Worm (Caenorhabditis elegans): ENCODE measurements around the gene F22H10.6.

F22H10.6 gene

DNA sequence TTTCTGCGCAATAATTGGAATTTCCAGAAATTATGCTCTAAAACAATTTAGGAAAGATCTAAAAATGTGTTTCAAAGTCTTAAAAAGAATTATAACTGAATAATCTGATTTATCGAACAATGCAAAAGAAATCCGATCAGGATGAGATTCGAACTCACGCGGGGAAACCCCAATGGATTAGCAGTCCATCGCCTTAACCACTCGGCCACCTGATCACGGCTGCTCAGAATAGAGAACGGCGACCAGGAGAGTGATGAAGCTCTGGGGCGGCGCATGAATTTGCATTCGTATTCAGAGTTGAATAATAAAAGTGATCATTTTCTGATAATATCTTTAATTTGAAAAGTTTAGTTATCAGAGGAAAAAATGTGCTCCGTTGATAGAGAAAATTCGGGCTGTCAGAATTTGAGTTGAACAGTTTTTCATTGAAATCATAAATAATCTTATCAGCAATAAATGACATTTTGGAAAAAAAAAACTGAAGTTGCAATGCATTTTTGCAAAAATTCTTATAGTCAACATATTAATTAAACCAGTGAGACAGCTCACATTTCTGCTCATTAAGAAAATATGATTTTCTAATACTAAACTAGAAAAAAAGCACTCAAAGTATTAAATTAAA is 1.2 kb downstream of the F22H10.6 start:
- TF ChIP-seq ZK546.5 (tag; optimal IDR thresholded peaks at IDR 0.05) = no peak
- no peak for TF ChIP-seq elt-1 (tag; optimal IDR thresholded peaks at IDR 0.05)
- no peak for TF ChIP-seq ama-1 (optimal IDR thresholded peaks at IDR 0.05)
- no peak for TF ChIP-seq snpc-4 (tag; optimal IDR thresholded peaks at IDR 0.05)
- TF ChIP-seq gmeb-1 (tag; optimal IDR thresholded peaks at IDR 0.05) = no peak
- no peak for TF ChIP-seq F13H6.1 (tag; optimal IDR thresholded peaks at IDR 0.05)
- TF ChIP-seq peb-1 (tag; optimal IDR thresholded peaks at IDR 0.05) = no peak
- TF ChIP-seq ztf-4 (tag; optimal IDR thresholded peaks at IDR 0.05) = no peak
- TF ChIP-seq nhr-129 (tag; optimal IDR thresholded peaks at IDR 0.05) = no peak
- no peak for TF ChIP-seq dmd-4 (tag; optimal IDR thresholded peaks at IDR 0.05)
- TF ChIP-seq lin-11 (tag; optimal IDR thresholded peaks at IDR 0.05) = no peak
- TF ChIP-seq ceh-82 (tag; optimal IDR thresholded peaks at IDR 0.05) = no peak
- no peak for TF ChIP-seq unc-55 (GFP tag; optimal IDR thresholded peaks at IDR 0.05)

DNA sequence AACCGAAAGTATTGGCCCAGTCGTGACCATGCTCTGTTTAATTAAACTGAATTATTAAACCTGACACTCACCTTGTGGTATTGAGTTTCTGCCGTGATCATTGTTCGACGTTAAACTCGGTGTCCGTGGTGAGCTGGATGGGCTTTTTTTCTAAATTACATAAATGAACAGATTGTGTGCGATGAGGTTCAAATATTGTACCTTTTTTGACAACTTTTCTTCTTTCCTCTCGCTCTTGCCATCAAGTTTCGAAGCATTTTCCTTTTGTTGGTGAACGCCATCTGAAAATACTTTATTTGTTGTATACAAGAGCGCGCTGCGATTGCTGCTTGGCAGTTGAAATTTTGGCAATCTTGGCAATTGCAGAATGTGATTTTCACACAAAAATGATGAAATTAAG is 3.2 kb downstream of the F22H10.6 start, which contains the start of gene F22H10.11:
F22H10.11 (minus strand) TSS at position 101 of the 400 bp plus-strand sequence.
- TF ChIP-seq ceh-82 (tag; optimal IDR thresholded peaks at IDR 0.05) (no peak), nhr-10 (tag; optimal IDR thresholded peaks at IDR 0.05) (no peak), sem-4 (tag; optimal IDR thresholded peaks at IDR 0.05) (no peak), lin-11 (tag; optimal IDR thresholded peaks at IDR 0.05) (no peak), ceh-16 (tag; optimal IDR thresholded peaks at IDR 0.05) (no peak), nhr-6 (tag; optimal IDR thresholded peaks at IDR 0.05) (no peak), ama-1 (optimal IDR thresholded peaks at IDR 0.05) (no peak), unc-39 (tag; optimal IDR thresholded peaks at IDR 0.05) (no peak), F13H6.1 (tag; optimal IDR thresholded peaks at IDR 0.05) (no peak), blmp-1 (tag; optimal IDR thresholded peaks at IDR 0.05; ENCODE audit: insufficient read depth) (no peak), nhr-129 (tag; optimal IDR thresholded peaks at IDR 0.05) (no peak), elt-1 (tag; optimal IDR thresholded peaks at IDR 0.05) (no peak), lin-13 (GFP tag; optimal IDR thresholded peaks at IDR 0.05) (no peak), alr-1 (tag; optimal IDR thresholded peaks at IDR 0.05) (no peak), ztf-11 (tag; optimal IDR thresholded peaks at IDR 0.05) (no peak), nhr-12 (tag; optimal IDR thresholded peaks at IDR 0.05) (no peak)

DNA sequence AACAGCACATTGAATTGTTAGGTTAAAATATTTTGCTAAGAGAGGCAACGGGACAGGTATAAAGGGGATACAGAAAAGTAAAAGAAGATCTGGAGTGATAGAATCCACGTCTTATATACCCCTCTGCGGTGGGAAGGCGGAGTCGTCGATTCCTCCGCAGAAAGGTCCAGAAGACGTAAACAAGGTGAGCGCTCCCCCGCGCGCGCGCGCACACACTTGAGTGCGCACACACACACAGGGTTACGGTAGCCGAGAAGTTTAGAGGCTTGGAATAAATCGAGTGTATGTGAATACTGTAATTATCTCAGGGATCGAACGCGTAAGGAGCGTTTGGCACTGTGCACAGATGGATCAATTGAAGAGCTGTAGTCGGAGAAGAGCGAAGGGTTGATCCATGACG is 3.8 kb downstream of the F22H10.6 start:
- TF ChIP-seq ZK546.5 (tag; optimal IDR thresholded peaks at IDR 0.05) (no peak), unc-39 (tag; optimal IDR thresholded peaks at IDR 0.05) (no peak), zag-1 (tag; optimal IDR thresholded peaks at IDR 0.05) (no peak), snpc-4 (tag; optimal IDR thresholded peaks at IDR 0.05) (no peak), R02D3.7 (tag; optimal IDR thresholded peaks at IDR 0.05) (no peak), ztf-4 (tag; optimal IDR thresholded peaks at IDR 0.05) (no peak), nhr-11 (tag; optimal IDR thresholded peaks at IDR 0.05) (no peak), dmd-4 (tag; optimal IDR thresholded peaks at IDR 0.05) (no peak), nhr-6 (tag; optimal IDR thresholded peaks at IDR 0.05) (no peak), nhr-25 (tag; optimal IDR thresholded peaks at IDR 0.05) (no peak), unc-55 (GFP tag; optimal IDR thresholded peaks at IDR 0.05) (no peak), Y55F3AM.14 (GFP tag; optimal IDR thresholded peaks at IDR 0.05) (no peak), sma-9 (GFP tag; optimal IDR thresholded peaks at IDR 0.05) (no peak), sma-9 (tag; optimal IDR thresholded peaks at IDR 0.05) (no peak), ama-1 (optimal IDR thresholded peaks at IDR 0.05) (no peak), mbf-1 (tag; optimal IDR thresholded peaks at IDR 0.05) (no peak)

DNA sequence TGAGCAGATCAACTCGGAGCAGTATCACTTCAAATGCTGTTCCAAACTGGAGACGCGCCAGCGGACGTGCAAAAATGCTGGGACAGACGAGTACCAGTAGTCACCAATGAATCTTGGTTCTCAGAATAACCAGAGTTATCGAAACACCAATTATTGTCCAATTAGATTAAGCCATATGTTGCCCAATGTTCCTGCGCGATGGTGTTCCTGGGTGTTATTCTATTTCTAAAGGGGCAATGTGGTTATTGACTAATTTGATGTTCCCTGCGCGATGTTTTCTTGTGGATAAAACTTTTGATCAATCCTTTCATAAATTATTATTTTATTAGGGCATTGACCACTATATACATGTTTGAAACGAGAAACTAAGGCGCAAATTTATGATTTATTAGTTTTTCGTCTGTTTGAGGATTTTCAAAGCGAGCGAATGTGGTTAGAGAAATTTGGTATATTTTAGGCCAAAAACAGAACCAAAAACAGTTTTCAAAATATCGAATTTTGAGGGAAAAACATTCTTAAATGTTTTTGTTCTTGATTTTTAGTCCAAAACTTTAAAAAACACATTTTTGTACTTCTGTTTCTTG is 9.1 kb downstream of the F22H10.6 start:
- peak; percentile 95 for TF ChIP-seq Y55F3AM.14 (GFP tag; optimal IDR thresholded peaks at IDR 0.05)
- TF ChIP-seq nhr-21 (tag; optimal IDR thresholded peaks at IDR 0.05) = peak; percentile 99
- peak; percentile 85 for TF ChIP-seq mbf-1 (tag; optimal IDR thresholded peaks at IDR 0.05)
- TF ChIP-seq nhr-11 (tag; optimal IDR thresholded peaks at IDR 0.05) = peak; percentile 66
- TF ChIP-seq unc-62 (GFP tag; optimal IDR thresholded peaks at IDR 0.05) = peak; percentile 70
- TF ChIP-seq nhr-23 (tag; optimal IDR thresholded peaks at IDR 0.05) = no peak
- peak; percentile 82 for TF ChIP-seq dmd-4 (tag; optimal IDR thresholded peaks at IDR 0.05)
- peak; percentile 62 for TF ChIP-seq unc-39 (tag; optimal IDR thresholded peaks at IDR 0.05)
- TF ChIP-seq ceh-82 (tag; optimal IDR thresholded peaks at IDR 0.05) = peak; percentile 98
- peak; percentile 100 for TF ChIP-seq nhr-129 (tag; optimal IDR thresholded peaks at IDR 0.05)
- TF ChIP-seq C34F6.9 (tag; optimal IDR thresholded peaks at IDR 0.05) = peak; percentile 99
- TF ChIP-seq nhr-10 (tag; optimal IDR thresholded peaks at IDR 0.05) = peak; percentile 96
- TF ChIP-seq lin-13 (GFP tag; optimal IDR thresholded peaks at IDR 0.05) = peak; percentile 98
- TF ChIP-seq sem-4 (tag; optimal IDR thresholded peaks at IDR 0.05) = peak; percentile 99
- peak; percentile 99 for TF ChIP-seq sma-9 (GFP tag; optimal IDR thresholded peaks at IDR 0.05)
- no peak for TF ChIP-seq sma-9 (tag; optimal IDR thresholded peaks at IDR 0.05)
- peak; percentile 99 for TF ChIP-seq crh-2 (tag; optimal IDR thresholded peaks at IDR 0.05)
- peak; percentile 98 for TF ChIP-seq F13H6.1 (tag; optimal IDR thresholded peaks at IDR 0.05)
- peak; percentile 94 for TF ChIP-seq gmeb-1 (tag; optimal IDR thresholded peaks at IDR 0.05)
- TF ChIP-seq ztf-11 (tag; optimal IDR thresholded peaks at IDR 0.05) = peak; percentile 79
- TF ChIP-seq lin-39 (tag; optimal IDR thresholded peaks at IDR 0.05) = peak; percentile 98
- TF ChIP-seq fos-1 (tag; optimal IDR thresholded peaks at IDR 0.05) = peak; percentile 98
- peak; percentile 89 for TF ChIP-seq blmp-1 (tag; optimal IDR thresholded peaks at IDR 0.05; ENCODE audit: insufficient read depth)
- TF ChIP-seq lsy-2 (tag; optimal IDR thresholded peaks at IDR 0.05) = peak; percentile 95 to 96
- peak; percentile 97 for TF ChIP-seq nhr-77 (tag; optimal IDR thresholded peaks at IDR 0.05)
- TF ChIP-seq ceh-16 (tag; optimal IDR thresholded peaks at IDR 0.05) = peak; percentile 90
- TF ChIP-seq mdl-1 (tag; optimal IDR thresholded peaks at IDR 0.05) = peak; percentile 82 to 95
- TF ChIP-seq ZK546.5 (tag; optimal IDR thresholded peaks at IDR 0.05) = peak; percentile 77
- 0 out of 2 replicates have a peak, but pooled peaks have one; percentile 56 for TF ChIP-seq ztf-1 (GFP tag; conservative IDR thresholded peaks at IDR 0.05)
- peak; percentile 98 for TF ChIP-seq egl-27 (tag; optimal IDR thresholded peaks at IDR 0.05)

Data from whole organism, L2 larva.